Fruit fly (Drosophila melanogaster) whole organism, embryonic: Measurements from ENCODE around the gene CG9522.

Experiments used
- BEAF-32 ChIP-seq: fragments of 200-800 bp; sonication (Bioruptor generic); optimal IDR thresholded peaks from 3 replicates; lab custom pipeline; 2017; ENCODE audit warnings: missing biosample characterization, missing genetic modification characterization, mild to moderate bottlenecking, moderate library complexity, missing genetic modification reagents
- CG10959 ChIP-seq: fragments of 200-800 bp; sonication (Bioruptor generic); IDR thresholded peaks from 2 replicates; pipeline ENCODE4 v1.3.6; 2022; ENCODE audit warnings: missing biosample characterization, missing genetic modification characterization
- CG12155 ChIP-seq: fragments of 200-800 bp; sonication (Bioruptor generic); optimal IDR thresholded peaks from 3 replicates; lab custom pipeline; 2016; ENCODE audit warnings: missing biosample characterization, missing genetic modification characterization
- CG13287 ChIP-seq: fragments of 200-800 bp; sonication (Bioruptor generic); IDR thresholded peaks from 2 replicates; pipeline ENCODE4 v1.3.6; 2022; ENCODE audit warnings: missing biosample characterization, missing genetic modification characterization; ENCODE audit not compliant: partially characterized antibody
- CG15011 ChIP-seq: fragments of 200-800 bp; sonication (Bioruptor generic); optimal IDR thresholded peaks from 3 replicates; lab custom pipeline; 2018; ENCODE audit warnings: missing biosample characterization, mild to moderate bottlenecking, missing genetic modification characterization
- CG15479 ChIP-seq: fragments of 200-800 bp; sonication (Bioruptor generic); optimal IDR thresholded peaks from 3 replicates; lab custom pipeline; 2019; ENCODE audit warnings: missing biosample characterization, mild to moderate bottlenecking, missing genetic modification characterization, moderate library complexity
- CG17612 ChIP-seq: fragments of 200-800 bp; sonication (Bioruptor generic); IDR thresholded peaks from 2 replicates; pipeline ENCODE4 v1.3.6; 2022; ENCODE audit warnings: missing biosample characterization, missing genetic modification characterization
- CG17829 ChIP-seq: fragments of 200-800 bp; optimal IDR thresholded peaks from 2 replicates; lab custom pipeline; 2019; ENCODE audit warnings: missing biosample characterization, mild to moderate bottlenecking, missing genetic modification characterization, moderate library complexity
- CG17912 ChIP-seq: fragments of 200-800 bp; sonication (Bioruptor generic); optimal IDR thresholded peaks from 2 replicates; lab custom pipeline; 2018; ENCODE audit warnings: missing biosample characterization, mild to moderate bottlenecking, missing genetic modification characterization
- CG2712 ChIP-seq: fragments of 200-800 bp; optimal IDR thresholded peaks from 3 replicates; lab custom pipeline; 2019; ENCODE audit warnings: missing biosample characterization, mild to moderate bottlenecking, missing genetic modification characterization, moderate library complexity
- CG32532 ChIP-seq: fragments of 200-800 bp; sonication (Bioruptor generic); IDR thresholded peaks from 2 replicates; pipeline ENCODE4 v1.3.6; 2022; ENCODE audit warnings: missing biosample characterization, missing genetic modification characterization
- CG5245 ChIP-seq: fragments of 200-800 bp; sonication (Bioruptor generic); optimal IDR thresholded peaks from 3 replicates; lab custom pipeline; 2016; ENCODE audit warnings: missing biosample characterization, missing genetic modification characterization
- CG7745 ChIP-seq: fragments of 200-800 bp; sonication (Bioruptor generic); optimal IDR thresholded peaks from 2 replicates; lab custom pipeline; 2018; ENCODE audit warnings: missing biosample characterization, mild to moderate bottlenecking, missing genetic modification characterization, moderate library complexity
- CG9609 ChIP-seq: fragments of 200-800 bp; sonication (Bioruptor generic); optimal IDR thresholded peaks from 3 replicates; lab custom pipeline; 2016; ENCODE audit warnings: missing biosample characterization, missing genetic modification characterization
- CG9932 ChIP-seq: fragments of 200-800 bp; sonication (Bioruptor generic); IDR thresholded peaks from 2 replicates; pipeline ENCODE4 v1.3.6; 2022; ENCODE audit warnings: missing biosample characterization, missing genetic modification characterization
- CHES-1-like ChIP-seq: fragments of 200-800 bp; sonication (Bioruptor generic); optimal IDR thresholded peaks from 2 replicates; lab custom pipeline; 2016; ENCODE audit warnings: missing biosample characterization, missing genetic modification characterization
- Camta ChIP-seq: fragments of 200-800 bp; sonication (Bioruptor generic); optimal IDR thresholded peaks from 2 replicates; lab custom pipeline; 2016; ENCODE audit warnings: missing biosample characterization, missing genetic modification characterization
- CoRest ChIP-seq: fragments of 200-800 bp; sonication (Bioruptor generic); optimal IDR thresholded peaks from 3 replicates; lab custom pipeline; 2018; ENCODE audit warnings: missing biosample characterization, mild to moderate bottlenecking, missing genetic modification characterization, moderate library complexity
- D ChIP-seq, 2 experiments: fragments of 200-800 bp in 1 of 2; fragments of >200 bp in 1 of 2; sonication (Bioruptor generic) in 1 of 2; optimal IDR thresholded peaks; 2 replicates in 1 of 2; 3 replicates in 1 of 2; lab custom pipeline; 2017; ENCODE audit warnings: mild to moderate bottlenecking in 1 of 2, missing biosample characterization in 1 of 2, missing genetic modification characterization in 1 of 2, missing genetic modification reagents in 1 of 2
- D19A ChIP-seq: fragments of 200-800 bp; optimal IDR thresholded peaks from 3 replicates; lab custom pipeline; 2019; ENCODE audit warnings: missing biosample characterization, mild to moderate bottlenecking, missing genetic modification characterization, moderate library complexity
- Dll ChIP-seq: fragments of 200-800 bp; sonication (Bioruptor generic); IDR thresholded peaks from 4 replicates; pipeline ENCODE4 v1.3.6; 2022; ENCODE audit warnings: missing biosample characterization, missing genetic modification characterization; ENCODE audit not compliant: partially characterized antibody
- Elba2 ChIP-seq: fragments of 200-800 bp; sonication (Bioruptor generic); optimal IDR thresholded peaks from 3 replicates; lab custom pipeline; 2016; ENCODE audit warnings: missing biosample characterization, missing genetic modification characterization
- HLH3B ChIP-seq: fragments of 200-800 bp; sonication (Bioruptor generic); IDR thresholded peaks from 2 replicates; pipeline ENCODE4 v1.3.6; 2022; ENCODE audit warnings: missing biosample characterization, missing genetic modification characterization
- Hr51 ChIP-seq, 2 experiments: fragments of 200-800 bp; sonication (Bioruptor generic); optimal IDR thresholded peaks; 2 replicates in 1 of 2; 3 replicates in 1 of 2; lab custom pipeline; 2016 to 2018; ENCODE audit warnings: missing biosample characterization in 2 of 2, missing genetic modification characterization in 2 of 2, mild to moderate bottlenecking in 1 of 2, moderate library complexity in 1 of 2
- NFAT ChIP-seq: fragments of 200-800 bp; sonication (Bioruptor generic); IDR thresholded peaks from 2 replicates; pipeline ENCODE4 v1.3.6; 2022; ENCODE audit warnings: missing biosample characterization, missing genetic modification characterization
- Rfx ChIP-seq: fragments of 200-800 bp; sonication (Bioruptor generic); IDR thresholded peaks from 2 replicates; pipeline ENCODE4 v1.3.6; 2022; ENCODE audit warnings: missing biosample characterization, missing genetic modification characterization
- Vsx1 ChIP-seq: fragments of 200-800 bp; sonication (Bioruptor generic); optimal IDR thresholded peaks from 2 replicates; lab custom pipeline; 2017; ENCODE audit warnings: missing biosample characterization, mild to moderate bottlenecking, missing genetic modification characterization, missing genetic modification reagents
- amos ChIP-seq: fragments of 200-800 bp; sonication (Bioruptor generic); IDR thresholded peaks from 2 replicates; pipeline ENCODE4 v1.3.6; 2022; ENCODE audit warnings: missing biosample characterization, missing genetic modification characterization; ENCODE audit not compliant: partially characterized antibody
- br ChIP-seq: fragments of >200 bp; optimal IDR thresholded peaks from 2 replicates; lab custom pipeline; 2017
- chinmo ChIP-seq: fragments of 200-800 bp; sonication (Bioruptor generic); IDR thresholded peaks from 4 replicates; pipeline ENCODE4 v1.3.6; 2022; ENCODE audit warnings: missing biosample characterization, missing genetic modification characterization; ENCODE audit not compliant: partially characterized antibody
- chm ChIP-seq: fragments of 200-800 bp; sonication (Bioruptor generic); IDR thresholded peaks from 2 replicates; pipeline ENCODE4 v1.3.6; 2022; ENCODE audit warnings: missing biosample characterization, missing genetic modification characterization
- crp ChIP-seq, 2 experiments: fragments of 200-800 bp; sonication (Bioruptor generic); optimal IDR thresholded peaks; 2 replicates in 1 of 2; 3 replicates in 1 of 2; lab custom pipeline; 2017; ENCODE audit warnings: missing biosample characterization in 2 of 2, missing genetic modification characterization in 2 of 2, mild to moderate bottlenecking in 1 of 2, moderate library complexity in 1 of 2
- exex ChIP-seq: fragments of 200-800 bp; sonication (Bioruptor generic); optimal IDR thresholded peaks from 4 replicates; lab custom pipeline; 2018; ENCODE audit warnings: missing biosample characterization, mild to moderate bottlenecking, missing genetic modification characterization, moderate library complexity
- fd3F ChIP-seq: fragments of 200-800 bp; sonication (Bioruptor generic); optimal IDR thresholded peaks from 2 replicates; lab custom pipeline; 2018; ENCODE audit warnings: missing biosample characterization, mild to moderate bottlenecking, missing genetic modification characterization, moderate library complexity
- grn ChIP-seq: fragments of 200-800 bp; sonication (Bioruptor generic); optimal IDR thresholded peaks from 3 replicates; lab custom pipeline; 2017; ENCODE audit warnings: missing biosample characterization, missing genetic modification characterization
- hb ChIP-seq: fragments of 200-800 bp; sonication (Bioruptor generic); IDR thresholded peaks from 3 replicates; pipeline ENCODE4 v1.3.6; 2022; ENCODE audit warnings: missing biosample characterization, missing genetic modification characterization; ENCODE audit not compliant: partially characterized antibody
- insv ChIP-seq, 2 experiments: fragments of 200-800 bp; sonication (Bioruptor generic); optimal IDR thresholded peaks; 3 replicates each; lab custom pipeline; 2016 to 2018; ENCODE audit warnings: missing biosample characterization in 2 of 2, missing genetic modification characterization in 2 of 2
- lola ChIP-seq, 3 experiments: fragments of >200 bp in 2 of 3; fragments of 200-800 bp in 1 of 3; sonication (Bioruptor generic) in 1 of 3; optimal IDR thresholded peaks; 2 replicates each; lab custom pipeline; 2017 to 2019; ENCODE audit warnings: missing biosample characterization in 3 of 3, missing genetic modification characterization in 3 of 3, mild to moderate bottlenecking in 1 of 3, moderate library complexity in 1 of 3
- luna ChIP-seq: fragments of 200-800 bp; sonication (Bioruptor generic); optimal IDR thresholded peaks from 2 replicates; lab custom pipeline; 2016; ENCODE audit warnings: missing biosample characterization, missing genetic modification characterization
- onecut ChIP-seq: fragments of 200-800 bp; sonication (Bioruptor generic); IDR thresholded peaks from 2 replicates; pipeline ENCODE4 v1.3.6; 2022; ENCODE audit warnings: missing biosample characterization, missing genetic modification characterization
- row ChIP-seq: fragments of 200-800 bp; sonication (Bioruptor generic); IDR thresholded peaks from 3 replicates; pipeline ENCODE4 v1.3.6; 2022; ENCODE audit warnings: missing biosample characterization, missing genetic modification characterization
- seq ChIP-seq: fragments of 200-800 bp; sonication (Bioruptor generic); IDR thresholded peaks from 2 replicates; pipeline ENCODE4 v1.3.6; 2022; ENCODE audit warnings: missing biosample characterization, missing genetic modification characterization
- sim ChIP-seq: fragments of 200-800 bp; sonication (Bioruptor generic); IDR thresholded peaks from 2 replicates; pipeline ENCODE4 v1.3.6; 2022; ENCODE audit warnings: missing biosample characterization, missing genetic modification characterization
- sisA ChIP-seq: fragments of 200-800 bp; sonication (Bioruptor generic); IDR thresholded peaks from 2 replicates; pipeline ENCODE4 v1.3.6; 2022; ENCODE audit warnings: missing biosample characterization, missing genetic modification characterization
- slbo ChIP-seq: fragments of 200-800 bp; sonication (Bioruptor generic); IDR thresholded peaks from 2 replicates; pipeline ENCODE4 v1.3.6; 2022; ENCODE audit warnings: missing biosample characterization, missing genetic modification characterization
- tgo ChIP-seq: fragments of 200-800 bp; sonication (Bioruptor generic); IDR thresholded peaks from 3 replicates; pipeline ENCODE4 v1.3.6; 2022; ENCODE audit warnings: missing biosample characterization, missing genetic modification characterization
- tx ChIP-seq: fragments of 200-800 bp; sonication (Bioruptor generic); optimal IDR thresholded peaks from 2 replicates; lab custom pipeline; 2016; ENCODE audit warnings: missing biosample characterization, missing genetic modification characterization

Gene CG9522

DNA sequence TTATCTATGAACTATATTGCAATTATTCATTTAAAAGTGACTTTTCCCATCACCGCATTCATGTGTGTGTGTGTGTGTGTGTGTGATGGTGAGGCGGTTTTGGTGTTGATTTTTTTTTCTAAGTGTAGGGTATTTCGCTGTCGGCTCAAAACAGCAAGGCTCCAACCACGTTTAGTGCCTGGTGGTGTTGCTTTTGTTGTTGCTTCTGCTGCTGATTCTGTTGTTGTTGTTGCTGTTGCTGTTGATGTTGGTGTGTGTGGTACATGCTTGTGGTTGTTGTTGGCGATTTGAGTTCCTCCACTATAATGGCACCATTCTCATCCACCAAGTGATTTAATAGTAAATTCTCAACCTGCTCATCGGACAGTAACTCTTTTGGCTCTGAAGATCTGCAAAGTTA is 21.0 kb downstream of the CG9522 start (continued):
- peak; percentile 19 for TF ChIP-seq D19A
- TF ChIP-seq luna (GFP tag; lab: Kevin White, UChicago): no peak
- no peak for TF ChIP-seq CG2712
- TF ChIP-seq Rfx (GFP tag; lab: Robert Waterston, UW): no peak
- TF ChIP-seq row (GFP tag; lab: Robert Waterston, UW): 0 out of 3 replicates have a peak, but pooled peaks have one; percentile 17
- TF ChIP-seq Hr51 (GFP tag; optimal IDR thresholded peaks at IDR 0.05; lab: Kevin White, UChicago): no peak
- TF ChIP-seq chm (GFP tag; lab: Robert Waterston, UW): no peak

DNA sequence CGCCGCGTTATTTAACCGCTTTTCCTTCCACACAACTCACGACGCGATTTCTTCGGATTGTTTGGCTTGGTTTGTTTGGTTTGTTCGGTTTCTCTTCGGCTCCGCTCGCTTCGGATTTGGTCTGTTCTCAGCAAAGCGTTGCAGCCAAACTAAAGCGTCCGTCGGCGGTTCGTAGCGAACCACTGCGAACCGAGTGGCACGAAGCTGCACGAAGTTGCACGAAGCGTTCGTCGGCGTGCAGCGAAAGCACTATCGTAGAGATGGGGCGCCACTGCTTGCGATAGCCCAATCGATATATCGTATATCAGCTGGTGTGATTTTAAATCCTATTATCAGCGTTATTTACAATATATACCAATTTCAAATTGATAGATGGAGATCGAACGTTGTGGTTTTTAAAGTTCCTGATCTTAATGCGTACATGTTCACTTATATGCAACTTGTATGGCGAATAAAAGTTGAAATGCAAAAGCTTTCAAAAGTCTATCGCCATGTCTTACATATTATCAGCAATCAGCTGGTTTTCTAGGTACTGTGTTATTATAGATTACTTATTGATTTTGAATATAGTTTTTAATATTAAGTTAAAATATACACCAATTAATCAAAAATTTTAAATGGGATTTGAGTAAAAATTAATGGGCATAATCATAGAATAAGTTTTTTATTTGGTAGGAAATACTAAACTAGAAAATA is 22.5 kb downstream of the CG9522 start, which contains the start of gene rut:
Gene rut (minus strand): TSS at position 152 of the 696 bp plus-strand sequence.
- TF ChIP-seq chinmo (GFP tag; lab: Robert Waterston, UW): peak; percentile 97
- TF ChIP-seq CG17912: no peak
- TF ChIP-seq Camta (GFP tag; lab: Kevin White, UChicago): no peak
- TF ChIP-seq CG32532 (GFP tag; lab: Robert Waterston, UW): peak; percentile 61
- TF ChIP-seq CG13287: peak; percentile 93
- TF ChIP-seq CG15011 (GFP tag; lab: Kevin White, UChicago): no peak
- peak; percentile 39; the same call in 1 of the 2 replicates for TF ChIP-seq NFAT (GFP tag; lab: Robert Waterston, UW)
- no peak for TF ChIP-seq D (optimal IDR thresholded peaks at IDR 0.05; lab: Kevin White, UChicago)
- no peak for TF ChIP-seq D (GFP tag; optimal IDR thresholded peaks at IDR 0.05; lab: Kevin White, UChicago)
- peak; percentile 50; the same call in 1 of the 2 replicates for TF ChIP-seq slbo (GFP tag; lab: Robert Waterston, UW)
- no peak for TF ChIP-seq fd3F
- no peak for TF ChIP-seq CG2712
- no peak for TF ChIP-seq sisA
- TF ChIP-seq CHES-1-like (GFP tag; lab: Kevin White, UChicago): no peak
- no peak for TF ChIP-seq lola (GFP tag; optimal IDR thresholded peaks at IDR 0.05; lab: Kevin White, UChicago)
- TF ChIP-seq CoRest (tag; lab: Kevin White, UChicago): peak; percentile 20
- TF ChIP-seq Elba2 (GFP tag; lab: Kevin White, UChicago): no peak
- TF ChIP-seq hb (GFP tag; lab: Robert Waterston, UW): peak; percentile 95
- TF ChIP-seq CG9932 (GFP tag; lab: Robert Waterston, UW): peak; percentile 78
- 0 out of 2 replicates have a peak, but pooled peaks have one; percentile 6 for TF ChIP-seq seq (GFP tag; lab: Robert Waterston, UW)
- no peak for TF ChIP-seq CG10959 (GFP tag; lab: Robert Waterston, UW)
- TF ChIP-seq exex: no peak
- peak; percentile 88 for TF ChIP-seq BEAF-32 (GFP tag; lab: Kevin White, UChicago)
- TF ChIP-seq sim: no peak
- no peak for TF ChIP-seq CG15479 (GFP tag; lab: Kevin White, UChicago)
- peak; percentile 96 for TF ChIP-seq amos (GFP tag; lab: Robert Waterston, UW)
- peak; percentile 3 for TF ChIP-seq CG17829 (tag; lab: Kevin White, UChicago)
- no peak for TF ChIP-seq br (lab: Kevin White, UChicago)
- TF ChIP-seq CG5245 (GFP tag; lab: Kevin White, UChicago): no peak
- TF ChIP-seq tgo (GFP tag; lab: Robert Waterston, UW): no peak
- peak; percentile 90 for TF ChIP-seq Dll
- no peak for TF ChIP-seq CG9609 (GFP tag; lab: Kevin White, UChicago)
- TF ChIP-seq insv (GFP tag; optimal IDR thresholded peaks at IDR 0.05; lab: Kevin White, UChicago): no peak
- peak in 1 of 2 experiments; percentile 87 for TF ChIP-seq crp (GFP tag; optimal IDR thresholded peaks at IDR 0.05; lab: Kevin White, UChicago)
- no peak for TF ChIP-seq Vsx1 (GFP tag; lab: Kevin White, UChicago)
- TF ChIP-seq HLH3B (GFP tag; lab: Robert Waterston, UW): no peak; the same call in 1 of the 2 replicates
- TF ChIP-seq CG7745: no peak
- peak; percentile 22; the same call in 1 of the 2 replicates for TF ChIP-seq onecut
- TF ChIP-seq CG17612 (GFP tag; lab: Robert Waterston, UW): no peak
- TF ChIP-seq CG12155 (GFP tag; lab: Kevin White, UChicago): no peak
- TF ChIP-seq grn (GFP tag; lab: Kevin White, UChicago): peak; percentile 1
- no peak for TF ChIP-seq tx (GFP tag; lab: Kevin White, UChicago)
